Worm (Caenorhabditis elegans) whole organism, L4 larva: ENCODE results near the gene lin-36.
A peak's percentile ranks its signal among the peaks of the same experiment; 100 is the strongest.

Source experiments
- F37D6.2 ChIP-seq: sonication (generic microtip); optimal IDR thresholded peaks from 2 replicates; lab custom pipeline; 2016; ENCODE audit warnings: mild to moderate bottlenecking, missing genetic modification characterization, missing compliant biosample characterization
- T20F7.1 ChIP-seq: fragments of 200-800 bp; sonication (Bioruptor generic); optimal IDR thresholded peaks from 2 replicates; lab custom pipeline; 2018; ENCODE audit warnings: mild to moderate bottlenecking, missing genetic modification characterization, missing compliant biosample characterization
- T26A8.4 ChIP-seq: fragments of 200-800 bp; sonication (Bioruptor generic); IDR thresholded peaks from 2 replicates; pipeline ENCODE4 v1.3.6; 2022; ENCODE audit warnings: missing genetic modification characterization, missing compliant biosample characterization
- ZK546.5 ChIP-seq, 2 experiments: sonication (generic microtip); optimal IDR thresholded peaks; 2 replicates each; lab custom pipeline; 2017; ENCODE audit warnings: missing biosample characterization in 2 of 2, missing genetic modification characterization in 2 of 2
- aha-1 ChIP-seq: fragments of 150-350 bp; peaks from one replicate; lab custom pipeline; 2014; ENCODE audit warnings: missing biosample characterization, missing genetic modification characterization
- aly-2 ChIP-seq: sonication (generic microtip); optimal IDR thresholded peaks from 2 replicates; lab custom pipeline; 2018; ENCODE audit warnings: missing biosample characterization, missing genetic modification characterization
- attf-4 ChIP-seq: sonication (generic microtip); optimal IDR thresholded peaks from 3 replicates; lab custom pipeline; 2017; ENCODE audit warnings: missing biosample characterization, missing genetic modification characterization
- ceh-20 ChIP-seq: fragments of 200-800 bp; sonication (Bioruptor generic); IDR thresholded peaks from 2 replicates; pipeline ENCODE4 v1.3.6; 2022; ENCODE audit warnings: missing genetic modification reagents, missing genetic modification characterization, missing compliant biosample characterization
- ceh-28 ChIP-seq: fragments of 150-350 bp; optimal IDR thresholded peaks from 2 replicates; lab custom pipeline; 2014; ENCODE audit warnings: missing biosample characterization, missing genetic modification reagents, missing genetic modification characterization
- ceh-62 ChIP-seq: sonication (generic microtip); optimal IDR thresholded peaks from 2 replicates; lab custom pipeline; 2017; ENCODE audit warnings: missing biosample characterization, missing genetic modification characterization
- cey-2 ChIP-seq: sonication (generic microtip); optimal IDR thresholded peaks from 3 replicates; lab custom pipeline; 2017; ENCODE audit warnings: missing genetic modification characterization, mild to moderate bottlenecking, missing compliant biosample characterization, antibody characterized with exemption, borderline replicate concordance; ENCODE audit not compliant: insufficient read depth
- daf-19 ChIP-seq: fragments of 200-800 bp; sonication (Bioruptor generic); conservative IDR thresholded peaks from 2 replicates; pipeline ENCODE4 v1.3.6; 2022; ENCODE audit warnings: missing genetic modification characterization, missing compliant biosample characterization
- dpl-1 ChIP-seq: fragments of 150-350 bp; optimal IDR thresholded peaks from 2 replicates; lab custom pipeline; 2014; ENCODE audit warnings: missing biosample characterization, missing genetic modification reagents, missing genetic modification characterization
- dve-1 ChIP-seq: sonication (generic microtip); optimal IDR thresholded peaks from 2 replicates; lab custom pipeline; 2017; ENCODE audit warnings: antibody characterized with exemption, mild to moderate bottlenecking, missing genetic modification characterization, missing compliant biosample characterization; ENCODE audit not compliant: insufficient read depth
- egl-43 ChIP-seq: fragments of 200-800 bp; sonication (Bioruptor generic); IDR thresholded peaks from 2 replicates; pipeline ENCODE4 v1.3.6; 2022; ENCODE audit warnings: missing genetic modification reagents, missing genetic modification characterization, missing compliant biosample characterization
- fkh-10 ChIP-seq: fragments of 150-350 bp; optimal IDR thresholded peaks from 2 replicates; lab custom pipeline; 2014; ENCODE audit warnings: missing biosample characterization, missing genetic modification reagents, missing genetic modification characterization
- fos-1 ChIP-seq: fragments of 150-350 bp; optimal IDR thresholded peaks from 2 replicates; lab custom pipeline; 2014; ENCODE audit warnings: missing biosample characterization, missing genetic modification characterization
- hif-1 ChIP-seq, 2 experiments: sonication (generic microtip); optimal IDR thresholded peaks; 2 replicates each; lab custom pipeline; 2016 to 2017; ENCODE audit warnings: missing compliant biosample characterization in 2 of 2, missing genetic modification characterization in 2 of 2, missing genetic modification reagents in 2 of 2, missing genotype in 2 of 2, mild to moderate bottlenecking in 1 of 2
- hlh-11 ChIP-seq: fragments of 200-800 bp; sonication (Bioruptor generic); optimal IDR thresholded peaks from 2 replicates; lab custom pipeline; 2018; ENCODE audit warnings: mild to moderate bottlenecking, missing genetic modification characterization, missing compliant biosample characterization
- hlh-30 ChIP-seq: sonication (generic microtip); optimal IDR thresholded peaks from 2 replicates; lab custom pipeline; 2017; ENCODE audit warnings: antibody characterized with exemption, mild to moderate bottlenecking, missing genetic modification characterization, missing compliant biosample characterization; ENCODE audit not compliant: insufficient read depth
- hmg-1.1 ChIP-seq: fragments of 200-800 bp; sonication (Bioruptor generic); IDR thresholded peaks from 2 replicates; pipeline ENCODE4 v1.3.6; 2022; ENCODE audit warnings: missing genetic modification reagents, missing genetic modification characterization, missing compliant biosample characterization
- lim-7 ChIP-seq: fragments of 200-800 bp; sonication (Bioruptor generic); IDR thresholded peaks from 2 replicates; pipeline ENCODE4 v1.3.6; 2022; ENCODE audit warnings: missing genetic modification characterization, missing compliant biosample characterization
- lin-1 ChIP-seq: fragments of 200-800 bp; sonication (Bioruptor generic); IDR thresholded peaks from 2 replicates; pipeline ENCODE4 v1.3.6; 2022; ENCODE audit warnings: missing genetic modification reagents, missing genetic modification characterization, missing compliant biosample characterization
- lin-13 ChIP-seq: fragments of 150-350 bp; optimal IDR thresholded peaks from 2 replicates; lab custom pipeline; 2014; ENCODE audit warnings: missing biosample characterization, missing genetic modification reagents, missing genetic modification characterization
- lin-38 ChIP-seq: fragments of 200-800 bp; sonication (Bioruptor generic); IDR thresholded peaks from 2 replicates; pipeline ENCODE4 v1.3.6; 2022; ENCODE audit warnings: missing genetic modification reagents, missing genetic modification characterization, missing compliant biosample characterization
- lir-3 ChIP-seq: sonication (generic microtip); optimal IDR thresholded peaks from 2 replicates; lab custom pipeline; 2016; ENCODE audit warnings: mild to moderate bottlenecking, missing genetic modification characterization, missing compliant biosample characterization
- lsy-2 ChIP-seq, 2 experiments: fragments of 150-350 bp in 1 of 2; sonication (generic microtip) in 1 of 2; optimal IDR thresholded peaks; 2 replicates each; lab custom pipeline; 2014 to 2017; ENCODE audit warnings: missing biosample characterization in 2 of 2, missing genetic modification characterization in 2 of 2
- madf-5 ChIP-seq, 2 experiments: fragments of 200-800 bp; sonication (Bioruptor generic); IDR thresholded peaks; 2 replicates each; pipeline ENCODE4 v1.3.6; 2022; ENCODE audit warnings: missing compliant biosample characterization in 2 of 2, missing genetic modification characterization in 2 of 2
- madf-9 ChIP-seq: fragments of 200-800 bp; sonication (Bioruptor generic); conservative IDR thresholded peaks from 2 replicates; pipeline ENCODE4 v1.3.6; 2022; ENCODE audit warnings: missing genetic modification reagents, missing genetic modification characterization, missing compliant biosample characterization
- mep-1 ChIP-seq: fragments of 150-350 bp; sonication (generic microtip); optimal IDR thresholded peaks from 3 replicates; lab custom pipeline; 2014; ENCODE audit warnings: missing biosample characterization, missing genetic modification characterization
- mes-2 ChIP-seq: sonication (generic microtip); optimal IDR thresholded peaks from 2 replicates; lab custom pipeline; 2016; ENCODE audit warnings: missing genotype, mild to moderate bottlenecking, missing genetic modification characterization, missing compliant biosample characterization; ENCODE audit not compliant: poor library complexity, severe bottlenecking
- mxl-3 ChIP-seq: fragments of 200-800 bp; sonication (Bioruptor generic); optimal IDR thresholded peaks from 2 replicates; lab custom pipeline; 2018; ENCODE audit warnings: mild to moderate bottlenecking, missing genetic modification characterization, missing compliant biosample characterization
- nhr-10 ChIP-seq: fragments of 150-350 bp; optimal IDR thresholded peaks from 2 replicates; lab custom pipeline; 2014; ENCODE audit warnings: missing biosample characterization, missing genetic modification characterization
- nhr-28 ChIP-seq: fragments of 150-350 bp; optimal IDR thresholded peaks from 2 replicates; lab custom pipeline; 2014; ENCODE audit warnings: missing biosample characterization, missing genetic modification characterization
- nhr-42 ChIP-seq: fragments of 200-800 bp; sonication (Bioruptor generic); IDR thresholded peaks from 2 replicates; pipeline ENCODE4 v1.3.6; 2022; ENCODE audit warnings: missing genetic modification characterization, missing compliant biosample characterization
- nhr-6 ChIP-seq: fragments of 150-350 bp; optimal IDR thresholded peaks from 2 replicates; lab custom pipeline; 2014; ENCODE audit warnings: missing biosample characterization, missing genetic modification characterization
- nhr-76 ChIP-seq: fragments of 150-350 bp; optimal IDR thresholded peaks from 2 replicates; lab custom pipeline; 2014; ENCODE audit warnings: missing biosample characterization, missing genetic modification characterization
- nhr-77 ChIP-seq: fragments of 150-350 bp; optimal IDR thresholded peaks from 2 replicates; lab custom pipeline; 2014; ENCODE audit warnings: missing biosample characterization, missing genetic modification characterization
- pha-4 ChIP-seq, 2 experiments: fragments of 150-350 bp in 1 of 2; fragments of 200-800 bp in 1 of 2; sonication (Bioruptor generic) in 1 of 2; IDR thresholded peaks in 1 of 2; optimal IDR thresholded peaks in 1 of 2; 2 replicates each; pipeline versions ENCODE4 v1.3.6 to Lab custom; 2014 to 2022; ENCODE audit warnings: missing genetic modification characterization in 2 of 2, missing genetic modification reagents in 2 of 2, missing biosample characterization in 1 of 2, missing compliant biosample characterization in 1 of 2
- php-3 ChIP-seq: fragments of 200-800 bp; sonication (Bioruptor generic); IDR thresholded peaks from 2 replicates; pipeline ENCODE4 v1.3.6; 2022; ENCODE audit warnings: missing genetic modification reagents, missing genetic modification characterization, missing compliant biosample characterization
- rbr-2 ChIP-seq: sonication (generic microtip); optimal IDR thresholded peaks from 2 replicates; lab custom pipeline; 2016; ENCODE audit warnings: missing genotype, missing genetic modification characterization, missing compliant biosample characterization
- snpc-1.2 ChIP-seq: fragments of 200-800 bp; sonication (Bioruptor generic); IDR thresholded peaks from 2 replicates; pipeline ENCODE4 v1.3.6; 2022; ENCODE audit warnings: missing genetic modification reagents, missing genetic modification characterization, missing compliant biosample characterization
- tag-97 ChIP-seq: fragments of 200-800 bp; sonication (Bioruptor generic); IDR thresholded peaks from 2 replicates; pipeline ENCODE4 v1.3.6; 2022; ENCODE audit warnings: missing genetic modification characterization, missing compliant biosample characterization
- tra-1 ChIP-seq: fragments of 200-800 bp; sonication (Bioruptor generic); IDR thresholded peaks from 2 replicates; pipeline ENCODE4 v1.3.6; 2022; ENCODE audit warnings: missing genetic modification reagents, missing genetic modification characterization, missing compliant biosample characterization
- unc-130 ChIP-seq: sonication (generic microtip); optimal IDR thresholded peaks from 2 replicates; lab custom pipeline; 2016; ENCODE audit warnings: missing genetic modification reagents, missing genetic modification characterization, missing compliant biosample characterization
- unc-62 ChIP-seq, 3 experiments: fragments of 150-350 bp in 1 of 3; sonication (generic microtip); optimal IDR thresholded peaks in 2 of 3; peaks in 1 of 3; 1 replicate in 1 of 3; 2 replicates in 2 of 3; lab custom pipeline; 2014 to 2017; ENCODE audit warnings: missing biosample characterization in 3 of 3, missing genetic modification characterization in 3 of 3, missing genetic modification reagents in 3 of 3, missing genotype in 1 of 3
- zag-1 ChIP-seq: fragments of 150-350 bp; optimal IDR thresholded peaks from 2 replicates; lab custom pipeline; 2014; ENCODE audit warnings: missing biosample characterization, missing genetic modification characterization
- zip-2 ChIP-seq: fragments of 150-350 bp; optimal IDR thresholded peaks from 2 replicates; lab custom pipeline; 2014; ENCODE audit warnings: missing biosample characterization, missing genetic modification characterization
- ztf-11 ChIP-seq: fragments of 150-350 bp; optimal IDR thresholded peaks from 2 replicates; lab custom pipeline; 2014; ENCODE audit warnings: missing biosample characterization, missing genetic modification characterization
- ztf-7 ChIP-seq: fragments of 150-350 bp; optimal IDR thresholded peaks from 2 replicates; lab custom pipeline; 2014; ENCODE audit warnings: missing biosample characterization, missing genetic modification characterization

lin-36 gene

ce11 chrIII:8020823-8021332, at the start of gene lin-36:
Gene lin-36, minus strand, starts transcription at chrIII:8020873.
- no peak for TF ChIP-seq nhr-76 (tag; lab: Kevin White, UChicago)
- no peak for TF ChIP-seq T20F7.1 (GFP tag; lab: Kevin White, UChicago)
- no peak for TF ChIP-seq attf-4 (tag; lab: Kevin White, UChicago)
- TF ChIP-seq pha-4 (GFP tag; IDR thresholded peaks at IDR 0.05; lab: Robert Waterston, UW) = no peak
- peak; percentile 74 for TF ChIP-seq pha-4 (tag; optimal IDR thresholded peaks at IDR 0.05; lab: Kevin White, UChicago)
- no peak for TF ChIP-seq ceh-62
- peak; percentile 17 for TF ChIP-seq nhr-77 (tag; lab: Kevin White, UChicago)
- no peak for TF ChIP-seq tra-1 (GFP tag; lab: Robert Waterston, UW)
- peak; percentile 62 for TF ChIP-seq mxl-3 (GFP tag; lab: Kevin White, UChicago)
- TF ChIP-seq mep-1 (tag; lab: Kevin White, UChicago) = peak; percentile 79
- TF ChIP-seq php-3 (GFP tag; lab: Robert Waterston, UW) = no peak
- TF ChIP-seq lir-3 (tag; lab: Kevin White, UChicago) = no peak
- no peak for TF ChIP-seq ZK546.5 (tag; optimal IDR thresholded peaks at IDR 0.05; lab: Kevin White, UChicago)
- TF ChIP-seq ceh-20 (GFP tag; lab: Robert Waterston, UW) = no peak
- 0 out of 2 replicates have a peak, but pooled peaks have one; percentile 20 for TF ChIP-seq nhr-42
- no peak for TF ChIP-seq ztf-11
- TF ChIP-seq madf-5 (GFP tag; IDR thresholded peaks at IDR 0.05; lab: Robert Waterston, UW) = no peak
- TF ChIP-seq nhr-6 (tag; lab: Kevin White, UChicago) = peak; percentile 87
- TF ChIP-seq zag-1 (tag; lab: Kevin White, UChicago) = no peak
- peak; percentile 6 for TF ChIP-seq aha-1 (tag; lab: Kevin White, UChicago)
- peak; percentile 78 for TF ChIP-seq dve-1
- TF ChIP-seq fos-1 = no peak
- TF ChIP-seq daf-19 (GFP tag; lab: Robert Waterston, UW) = no peak
- TF ChIP-seq dpl-1 (GFP tag; lab: Kevin White, UChicago) = peak; percentile 89
- TF ChIP-seq fkh-10 (GFP tag; lab: Kevin White, UChicago) = no peak
- TF ChIP-seq lin-1 (GFP tag; lab: Robert Waterston, UW) = no peak
- peak; percentile 58 for TF ChIP-seq ceh-28 (tag; lab: Kevin White, UChicago)
- peak; percentile 56 for TF ChIP-seq T26A8.4 (GFP tag; lab: Robert Waterston, UW)
- TF ChIP-seq lin-13 (GFP tag; lab: Kevin White, UChicago) = peak; percentile 84
- no peak for TF ChIP-seq ztf-7
- TF ChIP-seq zip-2 (tag; lab: Kevin White, UChicago) = no peak
- TF ChIP-seq mes-2 (tag; lab: Kevin White, UChicago) = peak; percentile 91
- no peak for TF ChIP-seq nhr-10 (tag; lab: Kevin White, UChicago)
- TF ChIP-seq cey-2 = no peak
- TF ChIP-seq tag-97 (GFP tag; lab: Robert Waterston, UW) = no peak
- TF ChIP-seq madf-9 = 0 out of 2 replicates have a peak, but pooled peaks have one; percentile 21
- no peak for TF ChIP-seq aly-2 (tag; lab: Kevin White, UChicago)
- peak; percentile 68 for TF ChIP-seq nhr-28 (tag; lab: Kevin White, UChicago)
- TF ChIP-seq lim-7 (GFP tag; lab: Robert Waterston, UW) = no peak
- peak in 1 of 2 experiments; percentile 90 for TF ChIP-seq lsy-2 (tag; optimal IDR thresholded peaks at IDR 0.05; lab: Kevin White, UChicago)
- TF ChIP-seq unc-130 (GFP tag; lab: Kevin White, UChicago) = peak; percentile 17
- TF ChIP-seq rbr-2 = peak; percentile 57
- peak; percentile 24 for TF ChIP-seq F37D6.2 (tag; lab: Kevin White, UChicago)
- TF ChIP-seq hlh-11 (tag; lab: Kevin White, UChicago) = peak; percentile 91
- no peak for TF ChIP-seq unc-62 (GFP tag; optimal IDR thresholded peaks at IDR 0.05 in 1 of 2; lab: Kevin White, UChicago)
- TF ChIP-seq unc-62 (tag; optimal IDR thresholded peaks at IDR 0.05; lab: Kevin White, UChicago) = no peak
- peak; percentile 71 for TF ChIP-seq lin-38
- peak; percentile 70 for TF ChIP-seq hmg-1.1 (GFP tag; lab: Robert Waterston, UW)
- TF ChIP-seq hlh-30 = peak; percentile 78
- no peak for TF ChIP-seq egl-43
- TF ChIP-seq snpc-1.2 (GFP tag; lab: Robert Waterston, UW) = no peak
- peak in 1 of 2 experiments; percentile 58 for TF ChIP-seq hif-1 (tag; optimal IDR thresholded peaks at IDR 0.05; lab: Kevin White, UChicago)
